Worm (Caenorhabditis elegans) whole organism, mixed stage, embryonic: Measurements from ENCODE around the gene F46F5.14.

ENCODE experiments used
- ces-1 ChIP-seq: fragments of 150-350 bp; optimal IDR thresholded peaks from 2 replicates; lab custom pipeline; 2014; ENCODE audit warnings: missing biosample characterization, missing genetic modification reagents, missing genetic modification characterization
- elt-3 ChIP-seq: fragments of 150-350 bp; optimal IDR thresholded peaks from 2 replicates; lab custom pipeline; 2014; ENCODE audit warnings: missing biosample characterization, missing genetic modification characterization
- nhr-12 ChIP-seq: fragments of 150-350 bp; optimal IDR thresholded peaks from 2 replicates; lab custom pipeline; 2014; ENCODE audit warnings: missing biosample characterization, missing genetic modification characterization
- nhr-28 ChIP-seq: fragments of 150-350 bp; optimal IDR thresholded peaks from 2 replicates; lab custom pipeline; 2014; ENCODE audit warnings: missing biosample characterization, missing genetic modification characterization
- sem-2 ChIP-seq: fragments of 200-800 bp; sonication (Bioruptor generic); optimal IDR thresholded peaks from 2 replicates; lab custom pipeline; 2018; ENCODE audit warnings: mild to moderate bottlenecking, missing genetic modification characterization, missing compliant biosample characterization
- snpc-4 ChIP-seq: fragments of 150-350 bp; optimal IDR thresholded peaks from 2 replicates; lab custom pipeline; 2014; ENCODE audit warnings: missing biosample characterization, missing genetic modification characterization
- unc-62 ChIP-seq: fragments of 150-350 bp; optimal IDR thresholded peaks from 2 replicates; lab custom pipeline; 2014; ENCODE audit warnings: missing biosample characterization, missing genetic modification reagents, missing genetic modification characterization

DNA sequence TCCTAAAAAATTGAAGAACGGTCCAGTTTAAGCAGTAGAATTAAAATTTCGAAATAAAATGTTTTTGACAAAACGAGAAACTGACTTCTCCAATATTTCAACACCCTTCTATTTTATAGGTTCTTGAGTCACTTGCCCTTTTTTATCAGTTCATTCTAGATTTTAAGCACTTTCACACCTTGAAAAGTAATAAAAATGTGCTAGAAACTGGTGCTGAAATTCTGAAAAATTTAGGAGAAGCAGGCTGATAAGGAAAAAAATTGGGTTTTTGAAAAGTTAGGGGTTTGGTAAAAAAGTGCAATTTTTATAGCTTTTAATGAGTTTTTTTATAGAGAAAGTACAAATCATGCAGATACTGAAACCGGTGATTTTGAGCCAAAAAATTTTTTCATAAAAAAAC, 39.5 kb upstream of the F46F5.14 start:
- TF ChIP-seq elt-3: no peak
- no peak for TF ChIP-seq nhr-28 (tag; lab: Kevin White, UChicago)
- TF ChIP-seq nhr-12 (tag; lab: Kevin White, UChicago): no peak
- no peak for TF ChIP-seq unc-62
- TF ChIP-seq ces-1 (GFP tag; lab: Kevin White, UChicago): no peak
- TF ChIP-seq sem-2: no peak
- no peak for TF ChIP-seq snpc-4 (tag; lab: Kevin White, UChicago)
